Fruit fly (Drosophila melanogaster) whole organism, embryonic: ENCODE data around the gene AGO2.

Source experiments
- Abd-B ChIP-seq: fragments of 200-800 bp; sonication (Bioruptor generic); optimal IDR thresholded peaks from 2 replicates; lab custom pipeline; 2018; ENCODE audit warnings: missing biosample characterization, mild to moderate bottlenecking, missing genetic modification characterization, moderate library complexity
- Antp ChIP-seq: fragments of 200-800 bp; sonication (Bioruptor generic); optimal IDR thresholded peaks from 3 replicates; lab custom pipeline; 2016; ENCODE audit warnings: missing biosample characterization, missing genetic modification characterization
- BEAF-32 ChIP-seq: fragments of 200-800 bp; sonication (Bioruptor generic); optimal IDR thresholded peaks from 3 replicates; lab custom pipeline; 2017; ENCODE audit warnings: missing biosample characterization, missing genetic modification characterization, mild to moderate bottlenecking, moderate library complexity, missing genetic modification reagents
- Bdp1 ChIP-seq: fragments of 200-800 bp; sonication (Bioruptor generic); optimal IDR thresholded peaks from 3 replicates; lab custom pipeline; 2016; ENCODE audit warnings: missing biosample characterization, missing genetic modification characterization
- Bgb ChIP-seq: fragments of 200-800 bp; sonication (Bioruptor generic); IDR thresholded peaks from 2 replicates; pipeline ENCODE4 v1.3.6; 2022; ENCODE audit warnings: missing biosample characterization, missing genetic modification characterization; ENCODE audit not compliant: partially characterized antibody
- CG10267 ChIP-seq: fragments of 200-800 bp; sonication (Bioruptor generic); optimal IDR thresholded peaks from 2 replicates; lab custom pipeline; 2018; ENCODE audit warnings: missing biosample characterization, mild to moderate bottlenecking, missing genetic modification characterization, moderate library complexity
- CG10321 ChIP-seq: fragments of 200-800 bp; sonication (Bioruptor generic); IDR thresholded peaks from 2 replicates; pipeline ENCODE4 v1.3.6; 2022; ENCODE audit warnings: missing biosample characterization, missing genetic modification characterization
- CG14710 ChIP-seq: fragments of 200-800 bp; sonication (Bioruptor generic); optimal IDR thresholded peaks from 3 replicates; lab custom pipeline; 2019; ENCODE audit warnings: missing biosample characterization, mild to moderate bottlenecking, missing genetic modification characterization, moderate library complexity
- CG15514 ChIP-seq: fragments of 200-800 bp; sonication (Bioruptor generic); optimal IDR thresholded peaks from 3 replicates; lab custom pipeline; 2017; ENCODE audit warnings: missing biosample characterization, missing genetic modification characterization, mild to moderate bottlenecking, moderate library complexity, missing genetic modification reagents
- CG16813 ChIP-seq: fragments of 200-800 bp; sonication (Bioruptor generic); IDR thresholded peaks from 3 replicates; pipeline ENCODE4 v1.3.6; 2022; ENCODE audit warnings: missing biosample characterization, missing genetic modification characterization; ENCODE audit not compliant: partially characterized antibody
- CG17361 ChIP-seq: fragments of 200-800 bp; sonication (Bioruptor generic); IDR thresholded peaks from 3 replicates; pipeline ENCODE4 v1.3.6; 2022; ENCODE audit warnings: missing biosample characterization, missing genetic modification characterization
- CG17829 ChIP-seq: fragments of 200-800 bp; optimal IDR thresholded peaks from 2 replicates; lab custom pipeline; 2019; ENCODE audit warnings: missing biosample characterization, mild to moderate bottlenecking, missing genetic modification characterization, moderate library complexity
- CG32532 ChIP-seq: fragments of 200-800 bp; sonication (Bioruptor generic); IDR thresholded peaks from 2 replicates; pipeline ENCODE4 v1.3.6; 2022; ENCODE audit warnings: missing biosample characterization, missing genetic modification characterization
- CG34224 ChIP-seq: fragments of 200-800 bp; sonication (Bioruptor generic); IDR thresholded peaks from 3 replicates; pipeline ENCODE4 v1.3.6; 2022; ENCODE audit warnings: missing biosample characterization, missing genetic modification characterization; ENCODE audit not compliant: partially characterized antibody
- CG7271 ChIP-seq: fragments of 200-800 bp; sonication (Bioruptor generic); optimal IDR thresholded peaks from 2 replicates; lab custom pipeline; 2018; ENCODE audit warnings: missing biosample characterization, mild to moderate bottlenecking, missing genetic modification characterization, moderate library complexity
- CG7357 ChIP-seq: fragments of 200-800 bp; sonication (Bioruptor generic); IDR thresholded peaks from 3 replicates; pipeline ENCODE4 v1.3.6; 2022; ENCODE audit warnings: missing biosample characterization, missing genetic modification characterization
- CG7928 ChIP-seq: fragments of 200-800 bp; sonication (Bioruptor generic); optimal IDR thresholded peaks from 2 replicates; lab custom pipeline; 2017; ENCODE audit warnings: missing biosample characterization, mild to moderate bottlenecking, missing genetic modification characterization
- CG7963 ChIP-seq: fragments of 200-800 bp; sonication (Bioruptor generic); IDR thresholded peaks from 3 replicates; pipeline ENCODE4 v1.3.6; 2022; ENCODE audit warnings: missing biosample characterization, missing genetic modification characterization; ENCODE audit not compliant: partially characterized antibody
- CG9727 ChIP-seq: fragments of 200-800 bp; sonication (Bioruptor generic); optimal IDR thresholded peaks from 3 replicates; lab custom pipeline; 2017; ENCODE audit warnings: missing biosample characterization, mild to moderate bottlenecking, missing genetic modification characterization
- Dref ChIP-seq: fragments of 200-800 bp; sonication (Bioruptor generic); IDR thresholded peaks from 2 replicates; pipeline ENCODE4 v1.3.6; 2022; ENCODE audit warnings: missing biosample characterization, missing genetic modification characterization
- E2f2 ChIP-seq: fragments of 200-800 bp; sonication (Bioruptor generic); IDR thresholded peaks from 2 replicates; pipeline ENCODE4 v1.3.6; 2022; ENCODE audit warnings: missing biosample characterization, missing genetic modification characterization
- Hr51 ChIP-seq, 2 experiments: fragments of 200-800 bp; sonication (Bioruptor generic); optimal IDR thresholded peaks; 2 replicates in 1 of 2; 3 replicates in 1 of 2; lab custom pipeline; 2016 to 2018; ENCODE audit warnings: missing biosample characterization in 2 of 2, missing genetic modification characterization in 2 of 2, mild to moderate bottlenecking in 1 of 2, moderate library complexity in 1 of 2
- MBD-R2 ChIP-seq: fragments of 200-800 bp; sonication (Bioruptor generic); IDR thresholded peaks from 2 replicates; pipeline ENCODE4 v1.3.6; 2022; ENCODE audit warnings: missing biosample characterization, missing genetic modification characterization
- Pdp1 ChIP-seq, 2 experiments: fragments of 200-800 bp; sonication (Bioruptor generic); optimal IDR thresholded peaks; 3 replicates each; lab custom pipeline; 2016; ENCODE audit warnings: missing biosample characterization in 2 of 2, missing genetic modification characterization in 2 of 2, mild to moderate bottlenecking in 1 of 2, moderate library complexity in 1 of 2
- Sry-δ ChIP-seq: fragments of 200-800 bp; sonication (Bioruptor generic); optimal IDR thresholded peaks from 2 replicates; lab custom pipeline; 2016; ENCODE audit warnings: missing biosample characterization, missing genetic modification characterization
- ase ChIP-seq: fragments of 200-800 bp; sonication (Bioruptor generic); IDR thresholded peaks from 3 replicates; pipeline ENCODE4 v1.3.6; 2022; ENCODE audit warnings: missing biosample characterization, missing genetic modification characterization
- cad ChIP-seq: fragments of >200 bp; optimal IDR thresholded peaks from 2 replicates; lab custom pipeline; 2017; ENCODE audit warnings: missing biosample characterization, missing genetic modification characterization
- cato ChIP-seq: fragments of 200-800 bp; sonication (Bioruptor generic); optimal IDR thresholded peaks from 2 replicates; lab custom pipeline; 2016; ENCODE audit warnings: missing biosample characterization, missing genetic modification characterization, borderline replicate concordance
- chif ChIP-seq, 2 experiments: fragments of 200-800 bp; sonication (Bioruptor generic); optimal IDR thresholded peaks; 3 replicates each; lab custom pipeline; 2016; ENCODE audit warnings: missing biosample characterization in 2 of 2, missing genetic modification characterization in 2 of 2
- croc ChIP-seq: fragments of 200-800 bp; sonication (Bioruptor generic); conservative IDR thresholded peaks from 3 replicates; pipeline ENCODE4 v1.3.6; 2022; ENCODE audit warnings: missing biosample characterization, missing genetic modification characterization
- crp ChIP-seq, 2 experiments: fragments of 200-800 bp; sonication (Bioruptor generic); optimal IDR thresholded peaks; 2 replicates in 1 of 2; 3 replicates in 1 of 2; lab custom pipeline; 2017; ENCODE audit warnings: missing biosample characterization in 2 of 2, missing genetic modification characterization in 2 of 2, mild to moderate bottlenecking in 1 of 2, moderate library complexity in 1 of 2
- cwo ChIP-seq: fragments of 200-800 bp; sonication (Bioruptor generic); optimal IDR thresholded peaks from 3 replicates; lab custom pipeline; 2017; ENCODE audit warnings: missing biosample characterization, missing genetic modification characterization, mild to moderate bottlenecking, moderate library complexity, missing genetic modification reagents
- gce ChIP-seq: fragments of 200-800 bp; sonication (Bioruptor generic); IDR thresholded peaks from 3 replicates; pipeline ENCODE4 v1.3.6; 2022; ENCODE audit warnings: missing biosample characterization, missing genetic modification characterization
- gfzf ChIP-seq: fragments of 200-800 bp; sonication (Bioruptor generic); optimal IDR thresholded peaks from 2 replicates; lab custom pipeline; 2016; ENCODE audit warnings: missing biosample characterization, mild to moderate bottlenecking, missing genetic modification characterization, moderate library complexity
- grn ChIP-seq: fragments of 200-800 bp; sonication (Bioruptor generic); optimal IDR thresholded peaks from 3 replicates; lab custom pipeline; 2017; ENCODE audit warnings: missing biosample characterization, missing genetic modification characterization
- inv ChIP-seq: fragments of 200-800 bp; sonication (Bioruptor generic); IDR thresholded peaks from 2 replicates; pipeline ENCODE4 v1.3.6; 2022; ENCODE audit warnings: missing biosample characterization, missing genetic modification characterization; ENCODE audit not compliant: partially characterized antibody
- mld ChIP-seq: fragments of 200-800 bp; sonication (Bioruptor generic); IDR thresholded peaks from 3 replicates; pipeline ENCODE4 v1.3.6; 2022; ENCODE audit warnings: missing biosample characterization, missing genetic modification characterization; ENCODE audit not compliant: partially characterized antibody
- nmo ChIP-seq: fragments of 200-800 bp; sonication (Bioruptor generic); optimal IDR thresholded peaks from 2 replicates; lab custom pipeline; 2018; ENCODE audit warnings: missing biosample characterization, mild to moderate bottlenecking, missing genetic modification characterization, moderate library complexity
- phol ChIP-seq: fragments of 200-800 bp; sonication (Bioruptor generic); optimal IDR thresholded peaks from 3 replicates; lab custom pipeline; 2018; ENCODE audit warnings: missing biosample characterization, mild to moderate bottlenecking, missing genetic modification characterization, moderate library complexity
- sd ChIP-seq: fragments of 200-800 bp; sonication (Bioruptor generic); optimal IDR thresholded peaks from 3 replicates; lab custom pipeline; 2018; ENCODE audit warnings: missing biosample characterization, mild to moderate bottlenecking, missing genetic modification characterization, moderate library complexity
- slp2 ChIP-seq: fragments of 200-800 bp; sonication (Bioruptor generic); optimal IDR thresholded peaks from 2 replicates; lab custom pipeline; 2016; ENCODE audit warnings: missing biosample characterization, missing genetic modification characterization
- stwl ChIP-seq: fragments of 200-800 bp; sonication (Bioruptor generic); optimal IDR thresholded peaks from 3 replicates; lab custom pipeline; 2018; ENCODE audit warnings: missing biosample characterization, mild to moderate bottlenecking, missing genetic modification characterization, moderate library complexity
- tna ChIP-seq: fragments of 200-800 bp; sonication (Bioruptor generic); IDR thresholded peaks from 2 replicates; pipeline ENCODE4 v1.3.6; 2022; ENCODE audit warnings: missing biosample characterization, missing genetic modification characterization; ENCODE audit not compliant: partially characterized antibody
- unc-4 ChIP-seq: fragments of 200-800 bp; sonication (Bioruptor generic); IDR thresholded peaks from 2 replicates; pipeline ENCODE4 v1.3.6; 2022; ENCODE audit warnings: missing biosample characterization, missing genetic modification characterization; ENCODE audit not compliant: partially characterized antibody
- zen ChIP-seq: fragments of 200-800 bp; sonication (Bioruptor generic); optimal IDR thresholded peaks from 3 replicates; lab custom pipeline; 2018; ENCODE audit warnings: missing biosample characterization, mild to moderate bottlenecking, missing genetic modification characterization, moderate library complexity

Gene AGO2

dm6 chr3L:15508233-15508632 is 45.7 kb upstream of the AGO2 start, which contains the start of gene CG7841 (continued):
- TF ChIP-seq Hr51 (GFP tag; optimal IDR thresholded peaks at IDR 0.05; lab: Kevin White, UChicago) (peak; percentile 95 to 99), Abd-B (GFP tag; lab: Kevin White, UChicago) (peak; percentile 89), chif (GFP tag; optimal IDR thresholded peaks at IDR 0.05; lab: Kevin White, UChicago) (peak; percentile 97 to 98), CG7963 (no peak), CG7271 (tag; lab: Kevin White, UChicago) (peak; percentile 86), sd (tag; lab: Kevin White, UChicago) (peak; percentile 90), ase (GFP tag; lab: Robert Waterston, UW) (no peak; the same call in 2 of the 3 replicates), crp (GFP tag; optimal IDR thresholded peaks at IDR 0.05; lab: Kevin White, UChicago) (peak; percentile 56 to 87), CG32532 (GFP tag; lab: Robert Waterston, UW) (peak; percentile 97), unc-4 (no peak)

dm6 chr3L:15508750-15509149 is 45.2 kb upstream of the AGO2 start, which contains the start of gene Z600:
Z600 (plus strand) TSS chr3L:15509061.
- TF ChIP-seq mld (GFP tag; lab: Robert Waterston, UW): 0 out of 3 replicates have a peak, but pooled peaks have one; percentile 16
- TF ChIP-seq grn (GFP tag; lab: Kevin White, UChicago): no peak
- peak; percentile 100 for TF ChIP-seq zen (tag; lab: Kevin White, UChicago)
- no peak for TF ChIP-seq CG10321
- peak; percentile 95 for TF ChIP-seq cad (GFP tag; lab: Kevin White, UChicago)
- TF ChIP-seq tna: 0 out of 2 replicates have a peak, but pooled peaks have one; percentile 14
- peak; percentile 76 for TF ChIP-seq CG7271 (tag; lab: Kevin White, UChicago)
- TF ChIP-seq inv: peak; percentile 21; the same call in 1 of the 2 replicates

dm6 chr3L:15509398-15509797 is 44.5 kb upstream of the AGO2 start, which contains the start of the genes gdl and gdl-ORF39:
gdl (plus strand) TSS chr3L:15509445.
gdl-ORF39 (plus strand) TSS chr3L:15509445.
- TF ChIP-seq unc-4 (peak; percentile 32; the same call in 1 of the 2 replicates), Bgb (GFP tag; lab: Robert Waterston, UW) (peak; percentile 46; the same call in 1 of the 2 replicates), CG14710 (tag; lab: Kevin White, UChicago) (peak; percentile 100), BEAF-32 (GFP tag; lab: Kevin White, UChicago) (peak; percentile 45), CG15514 (peak; percentile 65), CG16813 (0 out of 3 replicates have a peak, but pooled peaks have one; percentile 20), cato (no peak), stwl (tag; lab: Kevin White, UChicago) (peak; percentile 71), Antp (GFP tag; lab: Kevin White, UChicago) (no peak), CG9727 (GFP tag; lab: Kevin White, UChicago) (no peak), CG17361 (GFP tag; lab: Robert Waterston, UW) (no peak), phol (tag; lab: Kevin White, UChicago) (peak; percentile 11), Bdp1 (GFP tag; lab: Kevin White, UChicago) (no peak), CG7357 (GFP tag; lab: Robert Waterston, UW) (no peak), Pdp1 (GFP tag; optimal IDR thresholded peaks at IDR 0.05; lab: Kevin White, UChicago) (peak in 1 of 2 experiments; percentile 63), CG7928 (GFP tag; lab: Kevin White, UChicago) (peak; percentile 94), gfzf (GFP tag; lab: Kevin White, UChicago) (peak; percentile 43), slp2 (GFP tag; lab: Kevin White, UChicago) (no peak), CG7271 (tag; lab: Kevin White, UChicago) (no peak), CG17829 (peak; percentile 32), gce (GFP tag; lab: Robert Waterston, UW) (no peak), MBD-R2 (peak; percentile 78), CG34224 (GFP tag; lab: Robert Waterston, UW) (peak; percentile 44; the same call in 2 of the 3 replicates), E2f2 (GFP tag; lab: Robert Waterston, UW) (peak; percentile 98), croc (GFP tag; lab: Robert Waterston, UW) (no peak), CG10267 (peak; percentile 13), Dref (GFP tag; lab: Robert Waterston, UW) (peak; percentile 64), nmo (GFP tag; lab: Kevin White, UChicago) (peak; percentile 13), Sry-δ (GFP tag; lab: Kevin White, UChicago) (peak; percentile 22), cwo (no peak)
